Worm (Caenorhabditis elegans): ENCODE results near the gene srsx-19.

The srsx-19 gene

DNA sequence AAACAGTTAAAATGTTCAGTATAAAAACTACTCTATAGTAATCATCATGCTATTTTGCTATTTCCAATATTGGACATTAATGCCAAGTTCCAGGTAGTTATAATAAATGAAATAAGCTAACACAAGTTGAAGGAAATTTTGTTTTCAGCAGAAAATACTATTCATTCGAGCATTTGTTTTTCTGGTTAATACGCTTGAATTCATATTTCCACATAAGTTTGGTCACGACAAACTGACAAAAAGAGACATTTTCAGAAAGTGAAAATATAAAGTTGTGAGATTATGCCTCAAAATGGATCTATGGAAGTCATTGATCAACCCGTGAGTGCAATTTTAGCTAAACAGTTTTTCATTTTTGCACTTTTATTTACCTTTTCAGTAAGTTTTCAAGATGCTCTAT, 42.3 kb upstream of the srsx-19 start, which contains the start of gene srx-131:
Gene srx-131 (plus strand): TSS at position 301 of the 400 bp plus-strand sequence.
- TF ChIP-seq lin-39 (tag; optimal IDR thresholded peaks at IDR 0.05) = no peak
- no peak for TF ChIP-seq fkh-10 (GFP tag; optimal IDR thresholded peaks at IDR 0.05)

DNA sequence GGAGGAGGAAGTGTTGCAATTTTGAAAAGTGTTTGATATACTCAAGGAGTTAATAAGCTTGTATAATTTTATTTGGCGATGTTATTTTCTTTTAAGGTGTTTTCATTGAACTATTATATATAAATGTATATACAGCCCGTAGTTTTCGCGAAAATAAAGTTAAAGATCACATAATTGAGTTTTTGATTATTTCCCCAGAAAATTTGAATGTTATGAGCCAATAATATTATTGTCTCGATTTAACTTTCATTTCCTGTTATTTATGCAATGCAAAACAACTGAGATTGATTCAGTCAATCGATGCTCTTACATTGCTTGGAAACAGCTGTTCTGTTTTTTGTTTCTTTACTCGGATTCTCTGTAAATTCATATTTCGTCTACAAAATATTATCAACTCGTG, 39.1 kb upstream of the srsx-19 start, which contains the start of gene srx-133:
Gene srx-133 (plus strand): TSS at position 301 of the 400 bp plus-strand sequence.
- TF ChIP-seq snpc-4 (tag; optimal IDR thresholded peaks at IDR 0.05) (no peak), ceh-9 (tag; optimal IDR thresholded peaks at IDR 0.05) (no peak), lsy-12 (tag; optimal IDR thresholded peaks at IDR 0.05) (no peak), aly-2 (tag; optimal IDR thresholded peaks at IDR 0.05) (no peak), ceh-16 (tag; optimal IDR thresholded peaks at IDR 0.05) (no peak), egl-5 (tag; optimal IDR thresholded peaks at IDR 0.05) (no peak), ceh-82 (tag; optimal IDR thresholded peaks at IDR 0.05) (no peak), nhr-28 (tag; optimal IDR thresholded peaks at IDR 0.05) (no peak), jun-1 (tag; optimal IDR thresholded peaks at IDR 0.05) (no peak), fkh-2 (tag; optimal IDR thresholded peaks at IDR 0.05) (no peak), ztf-4 (tag; optimal IDR thresholded peaks at IDR 0.05) (no peak), nhr-237 (tag; optimal IDR thresholded peaks at IDR 0.05) (no peak), daf-12 (tag; optimal IDR thresholded peaks at IDR 0.05) (no peak), eor-1 (tag; optimal IDR thresholded peaks at IDR 0.05) (no peak), elt-2 (tag; optimal IDR thresholded peaks at IDR 0.05) (no peak), ama-1 (optimal IDR thresholded peaks at IDR 0.05) (no peak), egl-27 (tag; optimal IDR thresholded peaks at IDR 0.05) (no peak), pqm-1 (tag; optimal IDR thresholded peaks at IDR 0.05) (no peak)

DNA sequence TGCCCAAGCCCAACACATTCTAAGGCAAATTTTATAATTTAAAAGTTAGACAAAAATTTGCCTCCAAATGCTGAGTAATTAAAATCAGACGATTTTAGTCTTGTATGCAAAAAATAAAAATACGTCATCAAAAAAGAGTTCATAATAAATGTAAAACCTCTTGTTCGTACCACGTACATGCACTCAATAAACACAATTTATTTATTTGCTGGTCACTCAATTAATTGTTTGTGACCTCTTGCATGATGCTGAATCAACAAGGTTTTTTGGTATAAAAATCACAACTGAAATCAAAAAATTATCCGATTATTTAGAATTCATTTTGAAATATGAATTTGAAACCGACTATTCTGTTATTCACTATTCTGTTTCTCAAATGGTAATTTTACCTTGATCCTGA, 37.3 kb upstream of the srsx-19 start, which contains the start of gene hpx-2:
Gene hpx-2 (plus strand): TSS at position 301 of the 400 bp plus-strand sequence.
- TF ChIP-seq egl-5 (tag; optimal IDR thresholded peaks at IDR 0.05) (no peak), pha-4 (tag; optimal IDR thresholded peaks at IDR 0.05) (no peak), hmg-11 (tag; optimal IDR thresholded peaks at IDR 0.05) (no peak)

DNA sequence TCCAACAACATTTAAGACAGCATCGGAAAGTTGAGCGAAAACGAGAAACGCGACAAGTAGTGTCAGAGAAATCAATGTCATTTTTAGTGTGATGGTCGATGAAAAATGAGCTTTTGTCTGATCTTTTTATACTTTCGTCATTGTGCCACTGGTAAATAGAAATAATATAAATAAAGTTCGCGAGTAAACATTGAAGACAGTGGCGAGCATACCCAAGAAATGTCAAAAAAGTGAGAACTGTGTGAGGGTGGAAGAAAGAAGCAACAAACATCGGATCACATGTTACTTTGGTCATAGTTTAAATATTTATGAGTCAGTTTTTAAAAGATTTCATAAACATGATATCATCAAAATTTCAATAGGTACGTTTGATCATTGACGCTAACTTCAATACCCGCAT, 33.2 kb upstream of the srsx-19 start, which contains the start of gene ttr-21:
Gene ttr-21 (minus strand): TSS at position 100 of the 400 bp plus-strand sequence.
- TF ChIP-seq nhr-43 (tag; optimal IDR thresholded peaks at IDR 0.05; ENCODE audit: poor library complexity, severe bottlenecking) (no peak), pha-4 (tag; optimal IDR thresholded peaks at IDR 0.05) (peak; percentile 91), R02D3.7 (tag; optimal IDR thresholded peaks at IDR 0.05) (no peak)

DNA sequence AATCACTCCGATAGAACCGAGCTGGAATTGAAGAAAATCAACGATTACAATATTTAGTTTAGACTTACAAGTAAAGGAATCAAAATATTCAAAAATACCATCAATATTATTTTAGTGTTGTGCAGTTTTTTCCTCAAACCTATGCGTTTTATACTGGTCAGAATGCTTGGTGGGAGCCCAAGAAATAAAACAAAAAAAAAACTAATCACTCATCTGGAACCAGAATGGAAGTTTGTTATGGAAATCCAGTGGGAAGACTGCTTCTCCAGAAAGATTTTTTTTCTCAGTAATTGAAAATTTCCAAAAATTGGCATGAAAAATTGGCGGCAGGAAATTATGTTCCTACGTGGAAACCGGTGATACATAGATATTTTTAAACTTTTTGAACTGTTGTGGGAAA, 31.1 kb upstream of the srsx-19 start, which contains the start of gene srx-134:
Gene srx-134 (minus strand): TSS at position 101 of the 400 bp plus-strand sequence.
- no peak for TF ChIP-seq nhr-67 (tag; optimal IDR thresholded peaks at IDR 0.05)
- TF ChIP-seq nfya-1 (tag; optimal IDR thresholded peaks at IDR 0.05; ENCODE audit: insufficient read depth) = no peak
- no peak for TF ChIP-seq elt-3 (tag; optimal IDR thresholded peaks at IDR 0.05)
- TF ChIP-seq egl-5 (tag; optimal IDR thresholded peaks at IDR 0.05) = no peak
- TF ChIP-seq nhr-77 (tag; optimal IDR thresholded peaks at IDR 0.05) = no peak
- TF ChIP-seq pha-4 (tag; optimal IDR thresholded peaks at IDR 0.05) = no peak
- TF ChIP-seq ZK546.5 (tag; optimal IDR thresholded peaks at IDR 0.05) = no peak
- no peak for TF ChIP-seq ceh-82 (tag; optimal IDR thresholded peaks at IDR 0.05)
- no peak for TF ChIP-seq fos-1 (tag; optimal IDR thresholded peaks at IDR 0.05)
- TF ChIP-seq jun-1 (tag; optimal IDR thresholded peaks at IDR 0.05) = no peak
- no peak for TF ChIP-seq nhr-28 (tag; optimal IDR thresholded peaks at IDR 0.05)
- no peak for TF ChIP-seq fkh-2 (tag; optimal IDR thresholded peaks at IDR 0.05)
- no peak for TF ChIP-seq ceh-16 (tag; optimal IDR thresholded peaks at IDR 0.05)
- no peak for TF ChIP-seq nhr-25 (tag; optimal IDR thresholded peaks at IDR 0.05)
- TF ChIP-seq nhr-12 (tag; optimal IDR thresholded peaks at IDR 0.05) = no peak
- no peak for TF ChIP-seq R02D3.7 (tag; optimal IDR thresholded peaks at IDR 0.05)
- no peak for TF ChIP-seq ztf-4 (tag; optimal IDR thresholded peaks at IDR 0.05)
- TF ChIP-seq daf-12 (tag; optimal IDR thresholded peaks at IDR 0.05) = no peak
- no peak for TF ChIP-seq lin-39 (tag; optimal IDR thresholded peaks at IDR 0.05)

DNA sequence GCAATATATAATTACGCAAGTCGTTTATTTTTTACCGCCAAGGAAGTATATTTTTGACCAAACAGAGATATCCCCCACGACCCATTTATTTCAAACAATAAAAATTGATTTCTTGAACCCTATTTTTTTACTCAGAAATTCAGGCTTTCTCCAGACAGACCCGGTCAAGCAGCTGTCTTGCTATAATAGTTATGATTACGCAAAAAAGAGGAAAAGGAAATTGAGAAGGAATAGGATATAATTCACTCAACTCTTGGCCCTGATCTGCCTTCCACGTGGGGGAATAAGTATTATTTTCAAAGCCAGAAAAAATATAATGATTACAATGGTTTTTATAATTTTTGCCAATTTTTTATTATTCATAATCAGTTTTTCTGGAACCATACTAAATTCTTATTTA, 30.3 kb upstream of the srsx-19 start, which contains the start of gene srx-136:
Gene srx-136 (plus strand): TSS at position 301 of the 400 bp plus-strand sequence.
- TF ChIP-seq ceh-16 (tag; optimal IDR thresholded peaks at IDR 0.05) (no peak), lsy-12 (tag; optimal IDR thresholded peaks at IDR 0.05) (no peak), ceh-9 (tag; optimal IDR thresholded peaks at IDR 0.05) (no peak), fkh-2 (tag; optimal IDR thresholded peaks at IDR 0.05) (no peak), elt-3 (tag; optimal IDR thresholded peaks at IDR 0.05) (no peak), ceh-82 (tag; optimal IDR thresholded peaks at IDR 0.05) (no peak), pha-4 (tag; optimal IDR thresholded peaks at IDR 0.05) (no peak), lin-15B (tag; optimal IDR thresholded peaks at IDR 0.05) (no peak), aly-2 (tag; optimal IDR thresholded peaks at IDR 0.05) (no peak), lin-39 (tag; optimal IDR thresholded peaks at IDR 0.05) (no peak), ceh-28 (tag; optimal IDR thresholded peaks at IDR 0.05) (no peak), daf-12 (tag; optimal IDR thresholded peaks at IDR 0.05) (no peak), nfya-1 (tag; optimal IDR thresholded peaks at IDR 0.05; ENCODE audit: insufficient read depth) (no peak), snpc-4 (tag; optimal IDR thresholded peaks at IDR 0.05) (no peak), ztf-4 (tag; optimal IDR thresholded peaks at IDR 0.05) (no peak), sea-2 (GFP tag; optimal IDR thresholded peaks at IDR 0.05) (no peak), nhr-28 (tag; optimal IDR thresholded peaks at IDR 0.05) (no peak), nhr-25 (tag; optimal IDR thresholded peaks at IDR 0.05) (no peak), tbx-2 (tag; optimal IDR thresholded peaks at IDR 0.05) (no peak)

All from whole organism, L3 larva.